Fruit fly (Drosophila melanogaster) whole organism, prepupa: Measurements from ENCODE around the gene CROT.

Experiments used
- CG11902 ChIP-seq: fragments of 200-800 bp; sonication (Bioruptor generic); optimal IDR thresholded peaks from 3 replicates; lab custom pipeline; 2016; ENCODE audit warnings: missing biosample characterization, missing genetic modification characterization
- CG7368 ChIP-seq: fragments of 200-800 bp; sonication (Bioruptor generic); optimal IDR thresholded peaks from 3 replicates; lab custom pipeline; 2016; ENCODE audit warnings: missing biosample characterization, missing genetic modification characterization
- Smox ChIP-seq: fragments of 200-800 bp; sonication (Bioruptor generic); optimal IDR thresholded peaks from 3 replicates; lab custom pipeline; 2016; ENCODE audit warnings: missing biosample characterization, missing genetic modification characterization
- achi ChIP-seq: fragments of 200-800 bp; sonication (Bioruptor generic); optimal IDR thresholded peaks from 3 replicates; lab custom pipeline; 2016; ENCODE audit warnings: missing biosample characterization, missing genetic modification characterization
- salr ChIP-seq, 2 experiments: fragments of 200-800 bp; sonication (Bioruptor generic); optimal IDR thresholded peaks; 3 replicates each; lab custom pipeline; 2016 to 2018; ENCODE audit warnings: missing biosample characterization in 2 of 2, missing genetic modification characterization in 2 of 2, mild to moderate bottlenecking in 1 of 2
- vri ChIP-seq: fragments of 200-800 bp; sonication (Bioruptor generic); optimal IDR thresholded peaks from 3 replicates; lab custom pipeline; 2016; ENCODE audit warnings: missing biosample characterization, mild to moderate bottlenecking, missing genetic modification characterization

DNA sequence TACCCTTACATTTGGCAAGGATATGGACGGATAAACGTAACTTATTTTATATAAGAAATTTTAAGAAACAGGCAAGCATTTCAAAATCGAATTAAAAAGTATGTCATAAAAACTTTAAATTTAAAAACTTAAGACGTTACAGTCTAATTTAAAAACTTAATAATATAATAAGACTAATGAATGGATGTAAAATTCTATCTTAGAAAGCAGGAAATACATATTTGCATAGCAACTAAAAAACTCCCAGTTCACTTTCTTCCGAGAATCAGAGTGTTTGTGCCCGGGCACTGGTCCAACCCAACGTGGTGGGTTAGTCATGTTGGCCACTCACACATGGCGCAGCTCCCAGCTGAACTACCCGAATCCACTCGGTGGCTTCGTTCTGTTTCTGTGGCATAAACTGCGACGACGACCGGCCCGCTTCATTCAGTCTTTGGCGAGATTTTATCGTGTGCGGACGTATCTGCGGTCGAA lies 21.0 kb downstream of the CROT start, which contains the start of gene CG12880:
- TF ChIP-seq salr (GFP tag; optimal IDR thresholded peaks at IDR 0.05; lab: Kevin White, UChicago) = peak in 1 of 2 experiments; percentile 73
- no peak for TF ChIP-seq vri (GFP tag; lab: Kevin White, UChicago)
- TF ChIP-seq CG11902 = no peak
- TF ChIP-seq Smox (GFP tag; lab: Kevin White, UChicago) = peak; percentile 28
- TF ChIP-seq CG7368 (GFP tag; lab: Kevin White, UChicago) = no peak
- TF ChIP-seq achi (GFP tag; lab: Kevin White, UChicago) = peak; percentile 15
